Worm (Caenorhabditis elegans) whole organism, midembryonic: Measurements from ENCODE around the gene ceh-10.

Source experiments
- T22C8.4 ChIP-seq: fragments of 200-800 bp; sonication (Bioruptor generic); IDR thresholded peaks from 2 replicates; pipeline ENCODE4 v1.3.6; 2022; ENCODE audit warnings: missing genetic modification characterization, missing compliant biosample characterization
- cog-1 ChIP-seq: sonication (generic microtip); optimal IDR thresholded peaks from 2 replicates; lab custom pipeline; 2016; ENCODE audit warnings: missing genetic modification characterization, missing compliant biosample characterization
- flt-1 ChIP-seq: fragments of 200-800 bp; sonication (Bioruptor generic); IDR thresholded peaks from 2 replicates; pipeline ENCODE4 v1.3.6; 2022; ENCODE audit warnings: missing genetic modification characterization, missing compliant biosample characterization
- klf-2 ChIP-seq: fragments of 200-800 bp; sonication (Bioruptor generic); conservative IDR thresholded peaks from 2 replicates; pipeline ENCODE4 v1.3.6; 2022; ENCODE audit warnings: missing genetic modification reagents, missing genetic modification characterization, missing compliant biosample characterization
- med-1 ChIP-seq: sonication (generic microtip); optimal IDR thresholded peaks from 2 replicates; lab custom pipeline; 2017; ENCODE audit warnings: missing genetic modification characterization, mild to moderate bottlenecking, missing compliant biosample characterization, antibody characterized with exemption, missing genetic modification reagents; ENCODE audit not compliant: insufficient read depth
- ref-1 ChIP-seq: fragments of 200-800 bp; sonication (Bioruptor generic); conservative IDR thresholded peaks from 2 replicates; pipeline ENCODE4 v1.3.6; 2022; ENCODE audit warnings: missing genetic modification reagents, missing genetic modification characterization, missing compliant biosample characterization
- tab-1 ChIP-seq: fragments of 200-800 bp; sonication (Bioruptor generic); IDR thresholded peaks from 2 replicates; pipeline ENCODE4 v1.3.6; 2022; ENCODE audit warnings: missing genetic modification characterization, missing compliant biosample characterization
- ztf-23 ChIP-seq: fragments of 200-800 bp; sonication (Bioruptor generic); IDR thresholded peaks from 2 replicates; pipeline ENCODE4 v1.3.6; 2022; ENCODE audit warnings: missing genetic modification reagents, missing genetic modification characterization, missing compliant biosample characterization

DNA sequence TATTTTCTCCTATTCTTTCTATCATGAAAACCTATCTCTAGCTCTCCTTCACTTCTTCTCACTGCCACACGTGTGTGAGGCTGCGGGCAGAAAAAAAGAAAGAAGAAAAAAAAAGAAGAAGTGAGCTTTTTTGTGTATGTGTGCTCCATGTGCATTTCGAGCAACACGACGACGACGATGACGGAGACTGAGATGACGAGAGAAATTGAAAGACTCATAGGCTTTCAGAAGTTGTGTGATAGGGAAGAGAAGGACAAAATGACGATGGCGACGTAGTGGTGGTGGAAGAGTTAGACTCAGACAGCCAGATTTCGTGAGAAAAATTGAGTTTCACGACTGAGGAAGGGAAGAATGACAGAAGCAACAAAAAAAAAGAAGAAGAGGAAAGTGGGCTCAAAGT, 46.6 kb downstream of the ceh-10 start:
- no peak for TF ChIP-seq tab-1 (GFP tag; lab: Robert Waterston, UW)
- no peak for TF ChIP-seq flt-1 (GFP tag; lab: Robert Waterston, UW)
- TF ChIP-seq ztf-23 (GFP tag; lab: Robert Waterston, UW), result no peak
- TF ChIP-seq cog-1 (tag; lab: Kevin White, UChicago), result no peak
- TF ChIP-seq klf-2, result no peak
- no peak for TF ChIP-seq med-1 (GFP tag; lab: Kevin White, UChicago)
- no peak for TF ChIP-seq T22C8.4
- TF ChIP-seq ref-1, result no peak
